Worm (Caenorhabditis elegans) whole organism, L4 larva: Measurements from ENCODE around the gene Y62E10A.13.

Experiments
- hif-1 ChIP-seq, 2 experiments: sonication (generic microtip); optimal IDR thresholded peaks; 2 replicates each; lab custom pipeline; 2016 to 2017; ENCODE audit warnings: missing compliant biosample characterization in 2 of 2, missing genetic modification characterization in 2 of 2, missing genetic modification reagents in 2 of 2, missing genotype in 2 of 2, mild to moderate bottlenecking in 1 of 2
- lsy-2 ChIP-seq, 2 experiments: fragments of 150-350 bp in 1 of 2; sonication (generic microtip) in 1 of 2; optimal IDR thresholded peaks; 2 replicates each; lab custom pipeline; 2014 to 2017; ENCODE audit warnings: missing biosample characterization in 2 of 2, missing genetic modification characterization in 2 of 2
- nhr-28 ChIP-seq: fragments of 150-350 bp; optimal IDR thresholded peaks from 2 replicates; lab custom pipeline; 2014; ENCODE audit warnings: missing biosample characterization, missing genetic modification characterization

DNA sequence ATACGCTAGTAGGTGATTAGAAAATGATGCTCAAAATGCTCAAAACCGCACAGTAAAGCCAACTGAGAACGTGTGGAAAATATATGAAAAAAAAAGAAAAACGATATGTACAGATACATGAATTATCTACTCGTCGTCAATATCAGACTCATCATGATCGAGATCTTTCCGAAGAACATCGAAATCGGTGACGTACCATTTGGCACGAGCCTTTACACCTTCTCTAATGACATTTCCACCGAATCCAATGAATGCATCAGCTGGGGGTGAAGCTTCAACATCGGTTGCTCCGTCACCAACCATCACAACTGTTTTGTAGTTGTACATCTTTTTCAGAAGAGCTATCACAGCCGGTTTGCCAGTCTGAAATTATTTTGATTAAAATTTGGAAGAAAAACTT is 9.6 kb downstream of the Y62E10A.13 start:
- TF ChIP-seq nhr-28: no peak
- TF ChIP-seq lsy-2 (tag; optimal IDR thresholded peaks at IDR 0.05; lab: Kevin White, UChicago): no peak
- TF ChIP-seq hif-1 (tag; optimal IDR thresholded peaks at IDR 0.05; lab: Kevin White, UChicago): no peak
